Fruit fly (Drosophila melanogaster) whole organism, embryonic: ENCODE results near the gene CG42554.

Source experiments
- Abd-B ChIP-seq: fragments of 200-800 bp; sonication (Bioruptor generic); optimal IDR thresholded peaks from 2 replicates; lab custom pipeline; 2018; ENCODE audit warnings: missing biosample characterization, mild to moderate bottlenecking, missing genetic modification characterization, moderate library complexity
- Atf6 ChIP-seq: fragments of 200-800 bp; sonication (Bioruptor generic); IDR thresholded peaks from 2 replicates; pipeline ENCODE4 v1.3.6; 2022; ENCODE audit warnings: missing biosample characterization, missing genetic modification characterization
- B-H1 ChIP-seq: fragments of 200-800 bp; sonication (Bioruptor generic); IDR thresholded peaks from 3 replicates; pipeline ENCODE4 v1.3.6; 2022; ENCODE audit warnings: missing biosample characterization, missing genetic modification characterization
- Blimp-1 ChIP-seq: fragments of 200-800 bp; sonication (Bioruptor generic); optimal IDR thresholded peaks from 3 replicates; lab custom pipeline; 2018; ENCODE audit warnings: missing biosample characterization, missing genetic modification characterization, mild to moderate bottlenecking, moderate library complexity, missing genetic modification reagents
- CG11398 ChIP-seq: fragments of 200-800 bp; sonication (Bioruptor generic); optimal IDR thresholded peaks from 2 replicates; lab custom pipeline; 2016; ENCODE audit warnings: missing biosample characterization, missing genetic modification characterization
- CG11504 ChIP-seq: fragments of 200-800 bp; sonication (Bioruptor generic); optimal IDR thresholded peaks from 3 replicates; lab custom pipeline; 2019; ENCODE audit warnings: missing biosample characterization, mild to moderate bottlenecking, missing genetic modification characterization, moderate library complexity
- CG13775 ChIP-seq: fragments of 200-800 bp; sonication (Bioruptor generic); optimal IDR thresholded peaks from 3 replicates; lab custom pipeline; 2017; ENCODE audit warnings: missing biosample characterization, mild to moderate bottlenecking, missing genetic modification characterization
- CG1603 ChIP-seq: fragments of 200-800 bp; sonication (Bioruptor generic); optimal IDR thresholded peaks from 2 replicates; lab custom pipeline; 2019; ENCODE audit warnings: missing biosample characterization, mild to moderate bottlenecking, missing genetic modification characterization, moderate library complexity
- CG17359 ChIP-seq: fragments of 200-800 bp; sonication (Bioruptor generic); optimal IDR thresholded peaks from 3 replicates; lab custom pipeline; 2018; ENCODE audit warnings: missing biosample characterization, mild to moderate bottlenecking, missing genetic modification characterization, moderate library complexity
- CG2875 ChIP-seq: fragments of 200-800 bp; sonication (Bioruptor generic); optimal IDR thresholded peaks from 2 replicates; lab custom pipeline; 2017; ENCODE audit warnings: missing biosample characterization, mild to moderate bottlenecking, missing genetic modification characterization, missing genetic modification reagents
- CG6791 ChIP-seq: fragments of 200-800 bp; sonication (Bioruptor generic); IDR thresholded peaks from 3 replicates; pipeline ENCODE4 v1.3.6; 2022; ENCODE audit warnings: missing biosample characterization, missing genetic modification characterization; ENCODE audit not compliant: partially characterized antibody
- CG6854 ChIP-seq: fragments of 200-800 bp; sonication (Bioruptor generic); optimal IDR thresholded peaks from 3 replicates; lab custom pipeline; 2017; ENCODE audit warnings: missing biosample characterization, mild to moderate bottlenecking, missing genetic modification characterization
- CG8290 ChIP-seq, 3 experiments: fragments of 200-800 bp; sonication (Bioruptor generic); optimal IDR thresholded peaks; 2 replicates each; lab custom pipeline; 2016 to 2019; ENCODE audit warnings: missing biosample characterization in 3 of 3, missing genetic modification characterization in 3 of 3, mild to moderate bottlenecking in 2 of 3, moderate library complexity in 1 of 3
- CG8359 ChIP-seq: fragments of 200-800 bp; sonication (Bioruptor generic); optimal IDR thresholded peaks from 2 replicates; lab custom pipeline; 2017; ENCODE audit warnings: missing biosample characterization, mild to moderate bottlenecking, missing genetic modification characterization, borderline replicate concordance
- CG9817 ChIP-seq: fragments of 200-800 bp; sonication (Bioruptor generic); optimal IDR thresholded peaks from 2 replicates; lab custom pipeline; 2018; ENCODE audit warnings: missing biosample characterization, mild to moderate bottlenecking, missing genetic modification characterization, moderate library complexity
- CoRest ChIP-seq: fragments of 200-800 bp; sonication (Bioruptor generic); optimal IDR thresholded peaks from 3 replicates; lab custom pipeline; 2018; ENCODE audit warnings: missing biosample characterization, mild to moderate bottlenecking, missing genetic modification characterization, moderate library complexity
- D19A ChIP-seq: fragments of 200-800 bp; optimal IDR thresholded peaks from 3 replicates; lab custom pipeline; 2019; ENCODE audit warnings: missing biosample characterization, mild to moderate bottlenecking, missing genetic modification characterization, moderate library complexity
- Drgx ChIP-seq: fragments of 200-800 bp; sonication (Bioruptor generic); IDR thresholded peaks from 2 replicates; pipeline ENCODE4 v1.3.6; 2022; ENCODE audit warnings: missing biosample characterization, missing genetic modification characterization
- Eip74EF ChIP-seq, 2 experiments: fragments of 200-800 bp in 1 of 2; fragments of >200 bp in 1 of 2; sonication (Bioruptor generic) in 1 of 2; optimal IDR thresholded peaks; 2 replicates each; lab custom pipeline; 2017 to 2019; ENCODE audit warnings: missing biosample characterization in 2 of 2, missing genetic modification characterization in 2 of 2, mild to moderate bottlenecking in 1 of 2, moderate library complexity in 1 of 2
- Ets97D ChIP-seq: fragments of 200-800 bp; sonication (Bioruptor generic); optimal IDR thresholded peaks from 3 replicates; lab custom pipeline; 2016; ENCODE audit warnings: missing biosample characterization, missing genetic modification characterization
- Gug ChIP-seq: fragments of 200-800 bp; sonication (Bioruptor generic); IDR thresholded peaks from 4 replicates; pipeline ENCODE4 v1.3.6; 2022; ENCODE audit warnings: missing biosample characterization, missing genetic modification characterization
- Meics ChIP-seq: fragments of 200-800 bp; sonication (Bioruptor generic); optimal IDR thresholded peaks from 2 replicates; lab custom pipeline; 2017; ENCODE audit warnings: missing biosample characterization, mild to moderate bottlenecking, missing genetic modification characterization
- Neu2 ChIP-seq: fragments of 200-800 bp; sonication (Bioruptor generic); optimal IDR thresholded peaks from 3 replicates; lab custom pipeline; 2016; ENCODE audit warnings: missing biosample characterization, missing genetic modification characterization, borderline replicate concordance
- Nf-YB ChIP-seq: fragments of 200-800 bp; sonication (Bioruptor generic); optimal IDR thresholded peaks from 3 replicates; lab custom pipeline; 2019; ENCODE audit warnings: missing biosample characterization, mild to moderate bottlenecking, missing genetic modification characterization, moderate library complexity
- Side ChIP-seq: fragments of 200-800 bp; sonication (Bioruptor generic); optimal IDR thresholded peaks from 2 replicates; lab custom pipeline; 2016; ENCODE audit warnings: missing biosample characterization, missing genetic modification characterization
- Sox102F ChIP-seq: fragments of 200-800 bp; sonication (Bioruptor generic); optimal IDR thresholded peaks from 2 replicates; lab custom pipeline; 2018; ENCODE audit warnings: missing biosample characterization, mild to moderate bottlenecking, missing genetic modification characterization, moderate library complexity
- Vsx1 ChIP-seq: fragments of 200-800 bp; sonication (Bioruptor generic); optimal IDR thresholded peaks from 2 replicates; lab custom pipeline; 2017; ENCODE audit warnings: missing biosample characterization, mild to moderate bottlenecking, missing genetic modification characterization, missing genetic modification reagents
- ab ChIP-seq: fragments of 200-800 bp; sonication (Bioruptor generic); optimal IDR thresholded peaks from 2 replicates; lab custom pipeline; 2016; ENCODE audit warnings: missing biosample characterization, missing genetic modification characterization
- cas ChIP-seq: fragments of 200-800 bp; sonication (Bioruptor generic); IDR thresholded peaks from 2 replicates; pipeline ENCODE4 v1.3.6; 2022; ENCODE audit warnings: missing biosample characterization, missing genetic modification characterization
- cato ChIP-seq: fragments of 200-800 bp; sonication (Bioruptor generic); optimal IDR thresholded peaks from 2 replicates; lab custom pipeline; 2016; ENCODE audit warnings: missing biosample characterization, missing genetic modification characterization, borderline replicate concordance
- dmrt99B ChIP-seq: fragments of 200-800 bp; sonication (Bioruptor generic); optimal IDR thresholded peaks from 2 replicates; lab custom pipeline; 2018; ENCODE audit warnings: missing biosample characterization, mild to moderate bottlenecking, missing genetic modification characterization, moderate library complexity
- dpn ChIP-seq, 2 experiments: fragments of 200-800 bp; sonication (Bioruptor generic); optimal IDR thresholded peaks; 3 replicates each; lab custom pipeline; 2016; ENCODE audit warnings: missing biosample characterization in 2 of 2, missing genetic modification characterization in 2 of 2
- fd96Cb ChIP-seq: fragments of 200-800 bp; sonication (Bioruptor generic); optimal IDR thresholded peaks from 2 replicates; lab custom pipeline; 2018; ENCODE audit warnings: missing biosample characterization, mild to moderate bottlenecking, missing genetic modification characterization, moderate library complexity
- gem ChIP-seq: fragments of 200-800 bp; sonication (Bioruptor generic); optimal IDR thresholded peaks from 2 replicates; lab custom pipeline; 2019; ENCODE audit warnings: missing biosample characterization, mild to moderate bottlenecking, missing genetic modification characterization, moderate library complexity
- kni ChIP-seq: fragments of 200-800 bp; sonication (Bioruptor generic); optimal IDR thresholded peaks from 3 replicates; lab custom pipeline; 2017; ENCODE audit warnings: mild to moderate bottlenecking, missing biosample characterization, missing genetic modification reagents, missing genetic modification characterization
- lbe ChIP-seq: fragments of 200-800 bp; sonication (Bioruptor generic); optimal IDR thresholded peaks from 2 replicates; lab custom pipeline; 2016; ENCODE audit warnings: missing biosample characterization, mild to moderate bottlenecking, missing genetic modification characterization
- lov ChIP-seq, 2 experiments: fragments of 200-800 bp in 1 of 2; fragments of >200 bp in 1 of 2; sonication (Bioruptor generic) in 1 of 2; IDR thresholded peaks in 1 of 2; optimal IDR thresholded peaks in 1 of 2; 2 replicates in 1 of 2; 3 replicates in 1 of 2; pipeline versions ENCODE4 v1.3.6 to Lab custom; 2017 to 2022; ENCODE audit warnings: missing biosample characterization in 1 of 2, missing genetic modification characterization in 1 of 2
- mld ChIP-seq: fragments of 200-800 bp; sonication (Bioruptor generic); IDR thresholded peaks from 3 replicates; pipeline ENCODE4 v1.3.6; 2022; ENCODE audit warnings: missing biosample characterization, missing genetic modification characterization; ENCODE audit not compliant: partially characterized antibody
- org-1 ChIP-seq: fragments of 200-800 bp; sonication (Bioruptor generic); optimal IDR thresholded peaks from 2 replicates; lab custom pipeline; 2017; ENCODE audit warnings: missing biosample characterization, missing genetic modification characterization
- pan ChIP-seq, 4 experiments: fragments of >200 bp in 3 of 4; fragments of 200-800 bp in 1 of 4; sonication (Bioruptor generic) in 1 of 4; optimal IDR thresholded peaks in 3 of 4; IDR thresholded peaks in 1 of 4; 2 replicates each; pipeline versions ENCODE4 v1.3.6 to Lab custom; 2017 to 2022; ENCODE audit warnings: missing biosample characterization in 2 of 4, missing genetic modification characterization in 2 of 4, mixed read lengths in 1 of 4
- pfk ChIP-seq: fragments of 200-800 bp; sonication (Bioruptor generic); optimal IDR thresholded peaks from 2 replicates; lab custom pipeline; 2018; ENCODE audit warnings: missing biosample characterization, mild to moderate bottlenecking, missing genetic modification characterization, moderate library complexity
- sens ChIP-seq: fragments of 200-800 bp; sonication (Bioruptor generic); peaks from one replicate; lab custom pipeline; 2016; ENCODE audit warnings: missing biosample characterization, missing genetic modification characterization
- slp2 ChIP-seq: fragments of 200-800 bp; sonication (Bioruptor generic); optimal IDR thresholded peaks from 2 replicates; lab custom pipeline; 2016; ENCODE audit warnings: missing biosample characterization, missing genetic modification characterization
- tin ChIP-seq: fragments of 200-800 bp; sonication (Bioruptor generic); optimal IDR thresholded peaks from 3 replicates; lab custom pipeline; 2016; ENCODE audit warnings: missing biosample characterization, missing genetic modification characterization
- ttk ChIP-seq: fragments of 200-800 bp; sonication (Bioruptor generic); IDR thresholded peaks from 2 replicates; pipeline ENCODE4 v2.1.2; 2022; ENCODE audit warnings: missing biosample characterization, missing genetic modification characterization
- tx ChIP-seq: fragments of 200-800 bp; sonication (Bioruptor generic); optimal IDR thresholded peaks from 2 replicates; lab custom pipeline; 2016; ENCODE audit warnings: missing biosample characterization, missing genetic modification characterization

Gene CG42554

dm6 chr3L:818438-819138 is 16.9 kb upstream of the CG42554 start:
- TF ChIP-seq Sox102F (GFP tag; lab: Kevin White, UChicago) (peak; percentile 60), Vsx1 (GFP tag; lab: Kevin White, UChicago) (peak; percentile 30), gem (tag; lab: Kevin White, UChicago) (peak; percentile 54), fd96Cb (tag; lab: Kevin White, UChicago) (peak; percentile 13), pfk (GFP tag; lab: Kevin White, UChicago) (no peak), Neu2 (GFP tag; lab: Kevin White, UChicago) (no peak), Nf-YB (no peak), Side (peak; percentile 23), sens (GFP tag; lab: Kevin White, UChicago) (peak; percentile 80), Ets97D (GFP tag; lab: Kevin White, UChicago) (no peak), Eip74EF (GFP tag; optimal IDR thresholded peaks at IDR 0.05; lab: Kevin White, UChicago) (no peak), tin (no peak), slp2 (GFP tag; lab: Kevin White, UChicago) (no peak), org-1 (GFP tag; lab: Kevin White, UChicago) (no peak), ttk (GFP tag; lab: Robert Waterston, UW) (no peak), Atf6 (GFP tag; lab: Robert Waterston, UW) (no peak), CG6791 (GFP tag; lab: Robert Waterston, UW) (no peak), CG1603 (tag; lab: Kevin White, UChicago) (peak; percentile 34), ab (GFP tag; lab: Kevin White, UChicago) (no peak), CG8290 (GFP tag; optimal IDR thresholded peaks at IDR 0.05; lab: Kevin White, UChicago) (no peak), CG8290 (tag; optimal IDR thresholded peaks at IDR 0.05; lab: Kevin White, UChicago) (no peak), tx (GFP tag; lab: Kevin White, UChicago) (no peak), CG11504 (tag; lab: Kevin White, UChicago) (peak; percentile 65), Abd-B (GFP tag; lab: Kevin White, UChicago) (no peak), D19A (peak; percentile 18), Meics (GFP tag; lab: Kevin White, UChicago) (no peak), CG9817 (no peak), kni (GFP tag; lab: Kevin White, UChicago) (peak; percentile 65), cato (GFP tag; lab: Kevin White, UChicago) (no peak), pan (optimal IDR thresholded peaks at IDR 0.05; lab: Kevin White, UChicago) (no peak), pan (GFP tag; optimal IDR thresholded peaks at IDR 0.05 in 1 of 2, IDR thresholded peaks at IDR 0.05 in 1 of 2) (peak in 1 of 2 experiments; percentile 75), CG17359 (tag; lab: Kevin White, UChicago) (peak; percentile 34), mld (GFP tag; lab: Robert Waterston, UW) (no peak), Drgx (GFP tag; lab: Robert Waterston, UW) (peak; percentile 65), CG6854 (no peak), CG2875 (no peak), CG8359 (no peak), cas (GFP tag; lab: Robert Waterston, UW) (no peak), lbe (no peak), lov (optimal IDR thresholded peaks at IDR 0.05; lab: Kevin White, UChicago) (no peak), lov (GFP tag; IDR thresholded peaks at IDR 0.05; lab: Robert Waterston, UW) (0 out of 3 replicates have a peak, but pooled peaks have one; percentile 44), dpn (GFP tag; optimal IDR thresholded peaks at IDR 0.05; lab: Kevin White, UChicago) (peak in 1 of 2 experiments; percentile 1), Gug (GFP tag; lab: Robert Waterston, UW) (peak; percentile 35; the same call in 1 of the 4 replicates), CG13775 (no peak), CoRest (peak; percentile 37), B-H1 (GFP tag; lab: Robert Waterston, UW) (no peak), Blimp-1 (GFP tag; lab: Kevin White, UChicago) (peak; percentile 29), CG11398 (GFP tag; lab: Kevin White, UChicago) (no peak), dmrt99B (tag; lab: Kevin White, UChicago) (peak; percentile 61)
